Worm (Caenorhabditis elegans) whole organism, mixed stage, embryonic: ENCODE results near the gene lem-2.

Source experiments
- M03D4.4 ChIP-seq: sonication (generic microtip); optimal IDR thresholded peaks from 2 replicates; lab custom pipeline; 2017; ENCODE audit warnings: mild to moderate bottlenecking, missing genetic modification characterization, missing compliant biosample characterization
- bed-3 ChIP-seq: fragments of 200-800 bp; sonication (Bioruptor generic); optimal IDR thresholded peaks from 3 replicates; lab custom pipeline; 2018; ENCODE audit warnings: mild to moderate bottlenecking, missing genetic modification characterization, moderate library complexity, missing compliant biosample characterization
- blmp-1 ChIP-seq: fragments of 150-350 bp; optimal IDR thresholded peaks from 2 replicates; lab custom pipeline; 2014; ENCODE audit warnings: missing biosample characterization, missing genetic modification characterization
- ceh-43 ChIP-seq: fragments of 200-800 bp; sonication (Bioruptor generic); optimal IDR thresholded peaks from 2 replicates; lab custom pipeline; 2018; ENCODE audit warnings: mild to moderate bottlenecking, missing genetic modification characterization, moderate library complexity, missing compliant biosample characterization
- ces-1 ChIP-seq: fragments of 150-350 bp; optimal IDR thresholded peaks from 2 replicates; lab custom pipeline; 2014; ENCODE audit warnings: missing biosample characterization, missing genetic modification reagents, missing genetic modification characterization
- elt-1 ChIP-seq: sonication (generic microtip); optimal IDR thresholded peaks from 2 replicates; lab custom pipeline; 2017; ENCODE audit warnings: missing genetic modification characterization, mild to moderate bottlenecking, missing compliant biosample characterization, antibody characterized with exemption, moderate library complexity, borderline replicate concordance; ENCODE audit not compliant: insufficient read depth
- elt-3 ChIP-seq: fragments of 150-350 bp; optimal IDR thresholded peaks from 2 replicates; lab custom pipeline; 2014; ENCODE audit warnings: missing biosample characterization, missing genetic modification characterization
- flh-1 ChIP-seq: fragments of 200-800 bp; sonication (Bioruptor generic); optimal IDR thresholded peaks from 2 replicates; lab custom pipeline; 2018; ENCODE audit warnings: mild to moderate bottlenecking, missing genetic modification characterization, moderate library complexity, missing compliant biosample characterization
- ham-2 ChIP-seq: fragments of 200-800 bp; sonication (Bioruptor generic); optimal IDR thresholded peaks from 2 replicates; lab custom pipeline; 2018; ENCODE audit warnings: mild to moderate bottlenecking, missing genetic modification characterization, missing compliant biosample characterization
- hlh-1 ChIP-seq: fragments of 150-350 bp; optimal IDR thresholded peaks from 2 replicates; lab custom pipeline; 2014; ENCODE audit warnings: missing biosample characterization, missing genetic modification reagents, missing genetic modification characterization
- lin-13 ChIP-seq: fragments of 150-350 bp; optimal IDR thresholded peaks from 2 replicates; lab custom pipeline; 2014; ENCODE audit warnings: missing biosample characterization, missing genetic modification characterization
- lin-32 ChIP-seq: fragments of 200-800 bp; sonication (Bioruptor generic); optimal IDR thresholded peaks from 2 replicates; lab custom pipeline; 2018; ENCODE audit warnings: mild to moderate bottlenecking, missing genetic modification characterization, missing compliant biosample characterization
- mep-1 ChIP-seq: fragments of 150-350 bp; optimal IDR thresholded peaks from 2 replicates; lab custom pipeline; 2017; ENCODE audit warnings: missing biosample characterization, missing genetic modification reagents, missing genetic modification characterization, inconsistent platforms
- mls-2 ChIP-seq: sonication (generic microtip); optimal IDR thresholded peaks from 2 replicates; lab custom pipeline; 2016; ENCODE audit warnings: mild to moderate bottlenecking, missing genetic modification characterization, moderate library complexity, missing compliant biosample characterization
- nhr-2 ChIP-seq: fragments of 150-350 bp; optimal IDR thresholded peaks from 2 replicates; lab custom pipeline; 2014; ENCODE audit warnings: missing biosample characterization, missing genetic modification characterization
- nhr-237 ChIP-seq: fragments of 150-350 bp; optimal IDR thresholded peaks from 2 replicates; lab custom pipeline; 2014; ENCODE audit warnings: missing biosample characterization, missing genetic modification characterization
- nhr-28 ChIP-seq: fragments of 150-350 bp; optimal IDR thresholded peaks from 2 replicates; lab custom pipeline; 2014; ENCODE audit warnings: missing biosample characterization, missing genetic modification characterization
- nhr-76 ChIP-seq: sonication (generic microtip); optimal IDR thresholded peaks from 2 replicates; lab custom pipeline; 2017; ENCODE audit warnings: missing biosample characterization, missing genetic modification characterization
- pha-4 ChIP-seq: fragments of 150-350 bp; optimal IDR thresholded peaks from 2 replicates; lab custom pipeline; 2018; ENCODE audit warnings: missing biosample characterization, missing genetic modification reagents, missing genetic modification characterization
- sem-2 ChIP-seq: fragments of 200-800 bp; sonication (Bioruptor generic); optimal IDR thresholded peaks from 2 replicates; lab custom pipeline; 2018; ENCODE audit warnings: mild to moderate bottlenecking, missing genetic modification characterization, missing compliant biosample characterization
- snpc-4 ChIP-seq: fragments of 150-350 bp; optimal IDR thresholded peaks from 2 replicates; lab custom pipeline; 2014; ENCODE audit warnings: missing biosample characterization, missing genetic modification characterization
- sptf-1 ChIP-seq: sonication (generic microtip); optimal IDR thresholded peaks from 2 replicates; lab custom pipeline; 2017; ENCODE audit warnings: mild to moderate bottlenecking, missing genetic modification characterization, moderate library complexity, missing compliant biosample characterization
- unc-120 ChIP-seq: sonication (generic microtip); optimal IDR thresholded peaks from 2 replicates; lab custom pipeline; 2017; ENCODE audit warnings: missing genetic modification characterization, missing compliant biosample characterization; ENCODE audit not compliant: poor library complexity, severe bottlenecking
- unc-39 ChIP-seq: fragments of 150-350 bp; optimal IDR thresholded peaks from 2 replicates; lab custom pipeline; 2014; ENCODE audit warnings: missing biosample characterization, missing genetic modification characterization
- unc-62 ChIP-seq: fragments of 150-350 bp; optimal IDR thresholded peaks from 2 replicates; lab custom pipeline; 2014; ENCODE audit warnings: missing biosample characterization, missing genetic modification reagents, missing genetic modification characterization
- zip-8 ChIP-seq: fragments of 150-350 bp; optimal IDR thresholded peaks from 2 replicates; lab custom pipeline; 2014; ENCODE audit warnings: missing biosample characterization, missing genetic modification characterization
- ztf-11 ChIP-seq: fragments of 150-350 bp; optimal IDR thresholded peaks from 2 replicates; lab custom pipeline; 2014; ENCODE audit warnings: missing biosample characterization, missing genetic modification characterization

lem-2 gene

ce11 chrII:14042836-14043604, 20.2 kb upstream of the lem-2 start (continued):
- TF ChIP-seq ham-2 (GFP tag; lab: Kevin White, UChicago) (no peak), nhr-28 (tag; lab: Kevin White, UChicago) (no peak), mep-1 (tag; lab: Kevin White, UChicago) (no peak), zip-8 (tag; lab: Kevin White, UChicago) (no peak), elt-3 (tag; lab: Kevin White, UChicago) (no peak), ztf-11 (no peak), flh-1 (no peak)

ce11 chrII:14044199-14044598, 19.1 kb upstream of the lem-2 start:
- no peak for TF ChIP-seq lin-32 (GFP tag; lab: Kevin White, UChicago)
- peak; percentile 3 for TF ChIP-seq unc-120
- no peak for TF ChIP-seq unc-39 (tag; lab: Kevin White, UChicago)
- no peak for TF ChIP-seq hlh-1 (tag; lab: Kevin White, UChicago)

ce11 chrII:14045235-14045634, 18.0 kb upstream of the lem-2 start:
- no peak for TF ChIP-seq nhr-76 (tag; lab: Kevin White, UChicago)
- no peak for TF ChIP-seq bed-3 (GFP tag; lab: Kevin White, UChicago)
- TF ChIP-seq lin-13 (tag; lab: Kevin White, UChicago), result no peak
- no peak for TF ChIP-seq unc-120
- TF ChIP-seq unc-62 (GFP tag; lab: Kevin White, UChicago), result no peak
- no peak for TF ChIP-seq ham-2 (GFP tag; lab: Kevin White, UChicago)
- no peak for TF ChIP-seq M03D4.4 (tag; lab: Kevin White, UChicago)
- no peak for TF ChIP-seq nhr-28 (tag; lab: Kevin White, UChicago)
- TF ChIP-seq, all 35 proteins: peak for 0

- no peak for TF ChIP-seq ces-1
- TF ChIP-seq ceh-43 (GFP tag; lab: Kevin White, UChicago), result no peak
- TF ChIP-seq elt-3 (tag; lab: Kevin White, UChicago), result no peak
- TF ChIP-seq pha-4, result no peak
- TF ChIP-seq bed-3 (GFP tag; lab: Kevin White, UChicago), result no peak
- no peak for TF ChIP-seq unc-120
- TF ChIP-seq nhr-237 (tag; lab: Kevin White, UChicago), result no peak
- no peak for TF ChIP-seq blmp-1
- no peak for TF ChIP-seq sptf-1 (tag; lab: Kevin White, UChicago)
- no peak for TF ChIP-seq ham-2 (GFP tag; lab: Kevin White, UChicago)
- no peak for TF ChIP-seq snpc-4 (tag; lab: Kevin White, UChicago)
- no peak for TF ChIP-seq ztf-11
- no peak for TF ChIP-seq hlh-1 (tag; lab: Kevin White, UChicago)
- no peak for TF ChIP-seq unc-62 (GFP tag; lab: Kevin White, UChicago)
Observed at ce11 chrII:14045934-14046470, 17.2 kb upstream of the lem-2 start.

DNA sequence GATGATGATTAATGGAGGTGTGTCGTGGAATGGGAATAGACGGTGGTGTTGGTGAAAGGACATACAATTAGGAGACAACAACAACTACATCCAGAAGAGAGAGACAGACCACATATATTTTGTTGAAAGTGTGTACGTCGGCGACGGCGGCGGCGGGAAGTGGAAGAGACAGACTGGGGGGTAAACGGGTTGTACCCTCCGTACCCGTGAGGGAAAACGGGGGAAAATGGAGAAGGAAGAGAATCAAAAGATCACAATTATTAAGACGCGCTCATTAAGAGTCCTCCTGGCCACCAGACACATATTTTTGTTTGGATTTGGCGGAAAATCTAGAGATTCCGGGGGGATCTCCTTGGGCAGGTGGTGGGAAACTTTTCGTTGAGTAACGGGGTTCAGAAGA, 16.8 kb upstream of the lem-2 start:
- TF ChIP-seq hlh-1 (tag; lab: Kevin White, UChicago) (peak; percentile 5), ztf-11 (no peak), mep-1 (tag; lab: Kevin White, UChicago) (no peak), blmp-1 (peak; percentile 33), sptf-1 (tag; lab: Kevin White, UChicago) (no peak), mls-2 (no peak), nhr-2 (tag; lab: Kevin White, UChicago) (no peak), ces-1 (no peak), elt-3 (tag; lab: Kevin White, UChicago) (no peak), pha-4 (no peak), sem-2 (GFP tag; lab: Kevin White, UChicago) (no peak)

DNA sequence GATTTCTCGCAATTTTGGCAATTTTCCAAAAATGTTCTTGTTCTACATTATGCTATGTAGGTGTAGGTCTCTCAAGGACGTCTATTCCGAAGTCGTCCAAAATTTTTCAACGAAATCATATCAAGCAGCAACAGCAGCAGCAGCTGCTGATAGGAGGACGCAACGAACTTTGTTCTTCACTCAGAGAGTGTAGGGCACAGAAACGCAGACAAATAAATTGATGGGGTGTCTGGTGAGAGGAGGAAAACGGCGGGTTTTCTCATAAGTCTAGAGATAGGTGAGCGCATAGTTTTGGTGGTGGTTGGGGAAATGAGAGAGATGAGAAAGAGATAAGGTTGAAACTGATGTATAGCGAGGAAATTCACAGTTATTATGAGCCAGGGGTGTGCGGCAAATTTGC, 14.2 kb upstream of the lem-2 start:
- TF ChIP-seq unc-62 (GFP tag; lab: Kevin White, UChicago) (peak; percentile 68), unc-120 (peak; percentile 65), elt-1 (peak; percentile 30), hlh-1 (tag; lab: Kevin White, UChicago) (peak; percentile 90), sem-2 (GFP tag; lab: Kevin White, UChicago) (no peak), ham-2 (GFP tag; lab: Kevin White, UChicago) (peak; percentile 30)
